Worm (Caenorhabditis elegans): ENCODE measurements around the gene lin-23.

Gene lin-23

DNA sequence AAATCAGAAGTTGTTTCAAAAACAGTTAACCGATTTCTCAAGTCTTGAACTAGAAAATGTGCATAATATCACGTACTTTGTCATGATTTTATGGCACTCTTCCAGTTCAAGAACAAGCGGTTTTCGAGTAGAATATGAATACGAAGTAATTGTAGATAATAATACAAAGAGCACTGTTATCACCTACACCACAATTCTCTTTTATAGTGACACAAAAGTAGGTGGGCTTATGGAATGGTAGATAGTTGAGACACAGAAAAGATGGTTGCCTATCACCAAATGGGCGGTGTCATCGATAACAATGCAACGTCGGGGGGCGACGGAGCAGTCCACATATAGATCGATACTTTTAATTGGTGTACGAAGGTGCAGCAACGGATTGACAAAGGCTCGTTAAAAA lies 42.4 kb upstream of the lin-23 start:
- no peak for TF ChIP-seq ceh-9 (tag; optimal IDR thresholded peaks at IDR 0.05)
- no peak for TF ChIP-seq ceh-31 (tag; optimal IDR thresholded peaks at IDR 0.05)
- peak; percentile 97 for TF ChIP-seq elt-2 (tag; optimal IDR thresholded peaks at IDR 0.05)

- TF ChIP-seq elt-2 (tag; optimal IDR thresholded peaks at IDR 0.05) = peak; percentile 53
- no peak for TF ChIP-seq pqm-1 (tag; optimal IDR thresholded peaks at IDR 0.05)
- peak; percentile 84 for TF ChIP-seq pros-1 (tag; optimal IDR thresholded peaks at IDR 0.05)
- TF ChIP-seq ceh-18 (tag; optimal IDR thresholded peaks at IDR 0.05) = peak; percentile 81
- no peak for TF ChIP-seq ceh-9 (tag; optimal IDR thresholded peaks at IDR 0.05)
- TF ChIP-seq C08G9.2 (tag; optimal IDR thresholded peaks at IDR 0.05) = peak; percentile 12
- no peak for TF ChIP-seq ceh-48 (tag; optimal IDR thresholded peaks at IDR 0.05)
- TF ChIP-seq fkh-10 (GFP tag; optimal IDR thresholded peaks at IDR 0.05) = peak; percentile 39
- TF ChIP-seq odd-2 (tag; optimal IDR thresholded peaks at IDR 0.05) = no peak
- TF ChIP-seq K02D7.2 (tag; optimal IDR thresholded peaks at IDR 0.05) = no peak
- peak; percentile 75 for TF ChIP-seq ceh-34 (tag; optimal IDR thresholded peaks at IDR 0.05)
- TF ChIP-seq ceh-14 (tag; optimal IDR thresholded peaks at IDR 0.05) = peak; percentile 46
- TF ChIP-seq nfya-1 (tag; optimal IDR thresholded peaks at IDR 0.05) = peak; percentile 92
- TF ChIP-seq che-1 (tag; optimal IDR thresholded peaks at IDR 0.05) = peak; percentile 24
- TF ChIP-seq rnt-1 (tag; optimal IDR thresholded peaks at IDR 0.05) = peak; percentile 77
- TF ChIP-seq pat-9 (tag; optimal IDR thresholded peaks at IDR 0.05) = no peak
- TF ChIP-seq sdc-2 (tag; optimal IDR thresholded peaks at IDR 0.05) = peak; percentile 37
- peak; percentile 19 for TF ChIP-seq ztf-16 (tag; optimal IDR thresholded peaks at IDR 0.05)
- peak; percentile 72 for TF ChIP-seq tbx-2 (tag; optimal IDR thresholded peaks at IDR 0.05)
- TF ChIP-seq unc-86 (tag; optimal IDR thresholded peaks at IDR 0.05) = peak; percentile 67
- TF ChIP-seq nhr-232 (tag; optimal IDR thresholded peaks at IDR 0.05) = no peak
- no peak for TF ChIP-seq zip-5 (tag; optimal IDR thresholded peaks at IDR 0.05)
- TF ChIP-seq pax-1 (tag; optimal IDR thresholded peaks at IDR 0.05) = no peak
- no peak for TF ChIP-seq pag-3 (tag; optimal IDR thresholded peaks at IDR 0.05; ENCODE audit: borderline replicate concordance)
- peak; percentile 10 for TF ChIP-seq ets-4 (tag; optimal IDR thresholded peaks at IDR 0.05)
- TF ChIP-seq ceh-19 (GFP tag; optimal IDR thresholded peaks at IDR 0.05) = peak; percentile 42
- no peak for TF ChIP-seq hlh-6 (tag; optimal IDR thresholded peaks at IDR 0.05)
- peak; percentile 74 for TF ChIP-seq unc-42 (tag; optimal IDR thresholded peaks at IDR 0.05)
- TF ChIP-seq unc-55 (GFP tag; optimal IDR thresholded peaks at IDR 0.05) = peak; percentile 6
- TF ChIP-seq ceh-31 (tag; optimal IDR thresholded peaks at IDR 0.05) = peak; percentile 81
- peak; percentile 7 for TF ChIP-seq dmd-4 (tag; optimal IDR thresholded peaks at IDR 0.05; ENCODE audit: borderline replicate concordance)
- TF ChIP-seq ref-2 (tag; optimal IDR thresholded peaks at IDR 0.05) = peak; percentile 80
- TF ChIP-seq ttx-3 (tag; optimal IDR thresholded peaks at IDR 0.05) = peak; percentile 27
- peak; percentile 85 for TF ChIP-seq hlh-30 (tag; optimal IDR thresholded peaks at IDR 0.05; ENCODE audit: insufficient read depth)
- no peak for TF ChIP-seq madf-2 (tag; optimal IDR thresholded peaks at IDR 0.05)
- peak; percentile 30 for TF ChIP-seq ceh-2 (tag; optimal IDR thresholded peaks at IDR 0.05)
- no peak for TF ChIP-seq pha-4 (tag; optimal IDR thresholded peaks at IDR 0.05)
- peak; percentile 35 for TF ChIP-seq hlh-8 (tag; optimal IDR thresholded peaks at IDR 0.05)
- no peak for TF ChIP-seq ceh-6 (GFP tag; optimal IDR thresholded peaks at IDR 0.05)
These were observed 39.8 kb upstream of the lin-23 start, which contains the start of gene set-4 for ce11 chrII:6331222-6331830. set-4 (minus strand) TSS chrII:6331341.

- no peak for TF ChIP-seq unc-86 (tag; optimal IDR thresholded peaks at IDR 0.05)
- TF ChIP-seq unc-42 (tag; optimal IDR thresholded peaks at IDR 0.05) = no peak
- TF ChIP-seq syd-9 (tag; optimal IDR thresholded peaks at IDR 0.05) = no peak
- no peak for TF ChIP-seq ceh-14 (tag; optimal IDR thresholded peaks at IDR 0.05)
- TF ChIP-seq C08G9.2 (tag; optimal IDR thresholded peaks at IDR 0.05) = no peak
- TF ChIP-seq F13H6.1 (tag; optimal IDR thresholded peaks at IDR 0.05) = no peak
- no peak for TF ChIP-seq Y22D7AL.16 (tag; optimal IDR thresholded peaks at IDR 0.05)
- TF ChIP-seq zip-5 (tag; optimal IDR thresholded peaks at IDR 0.05) = no peak
- TF ChIP-seq ztf-16 (tag; optimal IDR thresholded peaks at IDR 0.05) = no peak
- no peak for TF ChIP-seq fkh-6 (tag; optimal IDR thresholded peaks at IDR 0.05)
- TF ChIP-seq lim-6 (tag; optimal IDR thresholded peaks at IDR 0.05) = no peak
- no peak for TF ChIP-seq ama-1 (optimal IDR thresholded peaks at IDR 0.05)
- no peak for TF ChIP-seq pag-3 (tag; optimal IDR thresholded peaks at IDR 0.05; ENCODE audit: borderline replicate concordance)
- no peak for TF ChIP-seq ceh-45 (GFP tag; IDR thresholded peaks at IDR 0.05)
- no peak for TF ChIP-seq ahr-1 (tag; optimal IDR thresholded peaks at IDR 0.05)
- no peak for TF ChIP-seq hlh-8 (tag; optimal IDR thresholded peaks at IDR 0.05)
These were observed 37.2 kb upstream of the lin-23 start, which contains the start of gene ttc-39B for ce11 chrII:6333887-6334286. ttc-39B (minus strand) TSS chrII:6333987.

All from whole organism, late embryonic.